Worm (Caenorhabditis elegans) whole organism, L4 larva: ENCODE measurements around the gene clec-153.

Source experiments
- D1046.2 ChIP-seq: fragments of 200-800 bp; sonication (Bioruptor generic); IDR thresholded peaks from 2 replicates; pipeline ENCODE4 v1.3.6; 2022; ENCODE audit warnings: missing genetic modification characterization, missing compliant biosample characterization
- F37D6.2 ChIP-seq: sonication (generic microtip); optimal IDR thresholded peaks from 2 replicates; lab custom pipeline; 2016; ENCODE audit warnings: mild to moderate bottlenecking, missing genetic modification characterization, missing compliant biosample characterization
- R02D3.7 ChIP-seq: fragments of 150-350 bp; sonication (generic microtip); optimal IDR thresholded peaks from 3 replicates; lab custom pipeline; 2014; ENCODE audit warnings: missing biosample characterization, missing genetic modification characterization
- Y48G9A.11 ChIP-seq: fragments of 200-800 bp; sonication (Bioruptor generic); IDR thresholded peaks from 2 replicates; pipeline ENCODE4 v1.3.6; 2022; ENCODE audit warnings: missing genetic modification reagents, missing genetic modification characterization, missing compliant biosample characterization
- aha-1 ChIP-seq: fragments of 150-350 bp; peaks from one replicate; lab custom pipeline; 2014; ENCODE audit warnings: missing biosample characterization, missing genetic modification characterization
- aly-2 ChIP-seq: sonication (generic microtip); optimal IDR thresholded peaks from 2 replicates; lab custom pipeline; 2018; ENCODE audit warnings: missing biosample characterization, missing genetic modification characterization
- arid-1 ChIP-seq: fragments of 200-800 bp; sonication (Bioruptor generic); conservative IDR thresholded peaks from 2 replicates; pipeline ENCODE4 v1.3.6; 2022; ENCODE audit warnings: missing genetic modification reagents, missing genetic modification characterization, missing compliant biosample characterization
- ceh-20 ChIP-seq: fragments of 200-800 bp; sonication (Bioruptor generic); IDR thresholded peaks from 2 replicates; pipeline ENCODE4 v1.3.6; 2022; ENCODE audit warnings: missing genetic modification reagents, missing genetic modification characterization, missing compliant biosample characterization
- ceh-28 ChIP-seq: fragments of 150-350 bp; optimal IDR thresholded peaks from 2 replicates; lab custom pipeline; 2014; ENCODE audit warnings: missing biosample characterization, missing genetic modification reagents, missing genetic modification characterization
- ceh-32 ChIP-seq: sonication (generic microtip); optimal IDR thresholded peaks from 2 replicates; lab custom pipeline; 2016; ENCODE audit warnings: mild to moderate bottlenecking, missing genetic modification characterization, missing compliant biosample characterization; ENCODE audit not compliant: poor library complexity
- ceh-44 ChIP-seq: fragments of 200-800 bp; sonication (Bioruptor generic); IDR thresholded peaks from 2 replicates; pipeline ENCODE4 v1.3.6; 2022; ENCODE audit warnings: missing genetic modification reagents, missing genetic modification characterization, missing compliant biosample characterization
- ceh-82 ChIP-seq: sonication (generic microtip); optimal IDR thresholded peaks from 2 replicates; lab custom pipeline; 2017; ENCODE audit warnings: missing biosample characterization, missing genetic modification characterization
- cey-2 ChIP-seq: sonication (generic microtip); optimal IDR thresholded peaks from 3 replicates; lab custom pipeline; 2017; ENCODE audit warnings: missing genetic modification characterization, mild to moderate bottlenecking, missing compliant biosample characterization, antibody characterized with exemption, borderline replicate concordance; ENCODE audit not compliant: insufficient read depth
- ctbp-1 ChIP-seq: fragments of 200-800 bp; sonication (Bioruptor generic); IDR thresholded peaks from 2 replicates; pipeline ENCODE4 v1.3.6; 2022; ENCODE audit warnings: missing genetic modification reagents, missing genetic modification characterization, missing compliant biosample characterization
- daf-16 ChIP-seq, 3 experiments: sonication (generic microtip); optimal IDR thresholded peaks; 2 replicates each; lab custom pipeline; 2016 to 2017; ENCODE audit warnings: missing genetic modification characterization in 3 of 3, missing genetic modification reagents in 3 of 3, mild to moderate bottlenecking in 2 of 3, missing compliant biosample characterization in 2 of 3, missing biosample characterization in 1 of 3, moderate library complexity in 1 of 3
- daf-19 ChIP-seq: fragments of 200-800 bp; sonication (Bioruptor generic); conservative IDR thresholded peaks from 2 replicates; pipeline ENCODE4 v1.3.6; 2022; ENCODE audit warnings: missing genetic modification characterization, missing compliant biosample characterization
- dmd-6 ChIP-seq: fragments of 200-800 bp; sonication (Bioruptor generic); IDR thresholded peaks from 2 replicates; pipeline ENCODE4 v1.3.6; 2022; ENCODE audit warnings: missing genetic modification reagents, missing genetic modification characterization, missing compliant biosample characterization
- dve-1 ChIP-seq: sonication (generic microtip); optimal IDR thresholded peaks from 2 replicates; lab custom pipeline; 2017; ENCODE audit warnings: antibody characterized with exemption, mild to moderate bottlenecking, missing genetic modification characterization, missing compliant biosample characterization; ENCODE audit not compliant: insufficient read depth
- egl-27 ChIP-seq: sonication (generic microtip); optimal IDR thresholded peaks from 3 replicates; lab custom pipeline; 2017; ENCODE audit warnings: missing biosample characterization, missing genetic modification reagents, missing genetic modification characterization
- egl-43 ChIP-seq: fragments of 200-800 bp; sonication (Bioruptor generic); IDR thresholded peaks from 2 replicates; pipeline ENCODE4 v1.3.6; 2022; ENCODE audit warnings: missing genetic modification reagents, missing genetic modification characterization, missing compliant biosample characterization
- fkh-10 ChIP-seq: fragments of 150-350 bp; optimal IDR thresholded peaks from 2 replicates; lab custom pipeline; 2014; ENCODE audit warnings: missing biosample characterization, missing genetic modification reagents, missing genetic modification characterization
- fos-1 ChIP-seq: fragments of 150-350 bp; optimal IDR thresholded peaks from 2 replicates; lab custom pipeline; 2014; ENCODE audit warnings: missing biosample characterization, missing genetic modification characterization
- hlh-11 ChIP-seq: fragments of 200-800 bp; sonication (Bioruptor generic); optimal IDR thresholded peaks from 2 replicates; lab custom pipeline; 2018; ENCODE audit warnings: mild to moderate bottlenecking, missing genetic modification characterization, missing compliant biosample characterization
- jun-1 ChIP-seq: fragments of 150-350 bp; optimal IDR thresholded peaks from 2 replicates; lab custom pipeline; 2014; ENCODE audit warnings: missing biosample characterization, missing genetic modification reagents, missing genetic modification characterization
- lin-1 ChIP-seq: fragments of 200-800 bp; sonication (Bioruptor generic); IDR thresholded peaks from 2 replicates; pipeline ENCODE4 v1.3.6; 2022; ENCODE audit warnings: missing genetic modification reagents, missing genetic modification characterization, missing compliant biosample characterization
- lin-13 ChIP-seq: fragments of 150-350 bp; optimal IDR thresholded peaks from 2 replicates; lab custom pipeline; 2014; ENCODE audit warnings: missing biosample characterization, missing genetic modification reagents, missing genetic modification characterization
- lin-15B ChIP-seq: fragments of 150-350 bp; sonication (generic microtip); optimal IDR thresholded peaks from 3 replicates; lab custom pipeline; 2014; ENCODE audit warnings: missing biosample characterization, missing genetic modification characterization
- lin-29 ChIP-seq: fragments of 200-800 bp; sonication (Bioruptor generic); IDR thresholded peaks from 2 replicates; pipeline ENCODE4 v1.3.6; 2022; ENCODE audit warnings: missing genetic modification reagents, missing genetic modification characterization, missing compliant biosample characterization
- madf-5 ChIP-seq, 2 experiments: fragments of 200-800 bp; sonication (Bioruptor generic); IDR thresholded peaks; 2 replicates each; pipeline ENCODE4 v1.3.6; 2022; ENCODE audit warnings: missing compliant biosample characterization in 2 of 2, missing genetic modification characterization in 2 of 2
- madf-9 ChIP-seq: fragments of 200-800 bp; sonication (Bioruptor generic); conservative IDR thresholded peaks from 2 replicates; pipeline ENCODE4 v1.3.6; 2022; ENCODE audit warnings: missing genetic modification reagents, missing genetic modification characterization, missing compliant biosample characterization
- mdl-1 ChIP-seq, 2 experiments: fragments of 150-350 bp in 1 of 2; sonication (generic microtip) in 1 of 2; optimal IDR thresholded peaks; 2 replicates each; lab custom pipeline; 2014 to 2017; ENCODE audit warnings: missing biosample characterization in 2 of 2, missing genetic modification characterization in 2 of 2
- mxl-2 ChIP-seq: fragments of 200-800 bp; sonication (Bioruptor generic); conservative IDR thresholded peaks from 2 replicates; pipeline ENCODE4 v1.3.6; 2022; ENCODE audit warnings: missing genetic modification reagents, missing genetic modification characterization, missing compliant biosample characterization
- nhr-10 ChIP-seq: fragments of 150-350 bp; optimal IDR thresholded peaks from 2 replicates; lab custom pipeline; 2014; ENCODE audit warnings: missing biosample characterization, missing genetic modification characterization
- nhr-237 ChIP-seq: sonication (generic microtip); optimal IDR thresholded peaks from 2 replicates; lab custom pipeline; 2017; ENCODE audit warnings: missing biosample characterization, missing genetic modification characterization
- nhr-25 ChIP-seq: sonication (generic microtip); optimal IDR thresholded peaks from 2 replicates; lab custom pipeline; 2017; ENCODE audit warnings: missing genetic modification characterization, mild to moderate bottlenecking, missing compliant biosample characterization, antibody characterized with exemption, moderate library complexity, borderline replicate concordance; ENCODE audit not compliant: insufficient read depth
- nhr-41 ChIP-seq: fragments of 200-800 bp; sonication (Bioruptor generic); IDR thresholded peaks from 2 replicates; pipeline ENCODE4 v1.3.6; 2022; ENCODE audit warnings: missing genetic modification reagents, missing genetic modification characterization, missing compliant biosample characterization
- nhr-42 ChIP-seq: fragments of 200-800 bp; sonication (Bioruptor generic); IDR thresholded peaks from 2 replicates; pipeline ENCODE4 v1.3.6; 2022; ENCODE audit warnings: missing genetic modification characterization, missing compliant biosample characterization
- nhr-48 ChIP-seq: sonication (generic microtip); optimal IDR thresholded peaks from 2 replicates; lab custom pipeline; 2016; ENCODE audit warnings: mild to moderate bottlenecking, missing genetic modification characterization, missing compliant biosample characterization
- nhr-6 ChIP-seq: fragments of 150-350 bp; optimal IDR thresholded peaks from 2 replicates; lab custom pipeline; 2014; ENCODE audit warnings: missing biosample characterization, missing genetic modification characterization
- nhr-76 ChIP-seq: fragments of 150-350 bp; optimal IDR thresholded peaks from 2 replicates; lab custom pipeline; 2014; ENCODE audit warnings: missing biosample characterization, missing genetic modification characterization
- pha-4 ChIP-seq, 2 experiments: fragments of 150-350 bp in 1 of 2; fragments of 200-800 bp in 1 of 2; sonication (Bioruptor generic) in 1 of 2; IDR thresholded peaks in 1 of 2; optimal IDR thresholded peaks in 1 of 2; 2 replicates each; pipeline versions ENCODE4 v1.3.6 to Lab custom; 2014 to 2022; ENCODE audit warnings: missing genetic modification characterization in 2 of 2, missing genetic modification reagents in 2 of 2, missing biosample characterization in 1 of 2, missing compliant biosample characterization in 1 of 2
- php-3 ChIP-seq: fragments of 200-800 bp; sonication (Bioruptor generic); IDR thresholded peaks from 2 replicates; pipeline ENCODE4 v1.3.6; 2022; ENCODE audit warnings: missing genetic modification reagents, missing genetic modification characterization, missing compliant biosample characterization
- rbr-2 ChIP-seq: sonication (generic microtip); optimal IDR thresholded peaks from 2 replicates; lab custom pipeline; 2016; ENCODE audit warnings: missing genotype, missing genetic modification characterization, missing compliant biosample characterization
- snpc-4 ChIP-seq: fragments of 150-350 bp; optimal IDR thresholded peaks from 2 replicates; lab custom pipeline; 2014; ENCODE audit warnings: missing biosample characterization, missing genetic modification characterization
- spr-1 ChIP-seq: sonication (generic microtip); optimal IDR thresholded peaks from 2 replicates; lab custom pipeline; 2016; ENCODE audit warnings: mild to moderate bottlenecking, missing genetic modification characterization, missing compliant biosample characterization
- spr-3 ChIP-seq: fragments of 200-800 bp; sonication (Bioruptor generic); optimal IDR thresholded peaks from 2 replicates; lab custom pipeline; 2018; ENCODE audit warnings: mild to moderate bottlenecking, missing genetic modification characterization, missing compliant biosample characterization
- tag-97 ChIP-seq: fragments of 200-800 bp; sonication (Bioruptor generic); IDR thresholded peaks from 2 replicates; pipeline ENCODE4 v1.3.6; 2022; ENCODE audit warnings: missing genetic modification characterization, missing compliant biosample characterization
- tra-1 ChIP-seq: fragments of 200-800 bp; sonication (Bioruptor generic); IDR thresholded peaks from 2 replicates; pipeline ENCODE4 v1.3.6; 2022; ENCODE audit warnings: missing genetic modification reagents, missing genetic modification characterization, missing compliant biosample characterization
- unc-130 ChIP-seq: sonication (generic microtip); optimal IDR thresholded peaks from 2 replicates; lab custom pipeline; 2016; ENCODE audit warnings: missing genetic modification reagents, missing genetic modification characterization, missing compliant biosample characterization
- ztf-11 ChIP-seq: fragments of 150-350 bp; optimal IDR thresholded peaks from 2 replicates; lab custom pipeline; 2014; ENCODE audit warnings: missing biosample characterization, missing genetic modification characterization

clec-153 gene

ce11 chrIII:4649363-4649768, 14.3 kb downstream of the clec-153 start:
- TF ChIP-seq fkh-10 (GFP tag; lab: Kevin White, UChicago) (peak; percentile 57), spr-3 (GFP tag; lab: Kevin White, UChicago) (no peak), daf-16 (GFP tag; optimal IDR thresholded peaks at IDR 0.05; lab: Kevin White, UChicago) (peak; percentile 54 to 75), daf-16 (tag; optimal IDR thresholded peaks at IDR 0.05; lab: Kevin White, UChicago) (peak; percentile 77), unc-130 (GFP tag; lab: Kevin White, UChicago) (no peak), madf-9 (GFP tag; lab: Robert Waterston, UW) (peak; percentile 87), nhr-6 (tag; lab: Kevin White, UChicago) (peak; percentile 93), nhr-48 (tag; lab: Kevin White, UChicago) (peak; percentile 97), ctbp-1 (peak; percentile 78), egl-43 (no peak), rbr-2 (tag; lab: Kevin White, UChicago) (peak; percentile 94), nhr-25 (tag; lab: Kevin White, UChicago) (peak; percentile 77), nhr-237 (tag; lab: Kevin White, UChicago) (peak; percentile 2), nhr-41 (GFP tag; lab: Robert Waterston, UW) (0 out of 2 replicates have a peak, but pooled peaks have one; percentile 71), egl-27 (tag; lab: Kevin White, UChicago) (peak; percentile 49), ceh-20 (GFP tag; lab: Robert Waterston, UW) (peak; percentile 89), Y48G9A.11 (GFP tag; lab: Robert Waterston, UW) (no peak), lin-29 (peak; percentile 73; the same call in 1 of the 2 replicates), pha-4 (GFP tag; IDR thresholded peaks at IDR 0.05; lab: Robert Waterston, UW) (peak; percentile 75), pha-4 (tag; optimal IDR thresholded peaks at IDR 0.05; lab: Kevin White, UChicago) (peak; percentile 21), aha-1 (tag; lab: Kevin White, UChicago) (peak; percentile 99), lin-1 (GFP tag; lab: Robert Waterston, UW) (peak; percentile 88), R02D3.7 (tag; lab: Kevin White, UChicago) (no peak), ceh-44 (GFP tag; lab: Robert Waterston, UW) (peak; percentile 15; the same call in 1 of the 2 replicates), lin-13 (GFP tag; lab: Kevin White, UChicago) (peak; percentile 91), nhr-42 (peak; percentile 81), madf-5 (GFP tag; IDR thresholded peaks at IDR 0.05; lab: Robert Waterston, UW) (no peak), tra-1 (GFP tag; lab: Robert Waterston, UW) (peak; percentile 90), D1046.2 (GFP tag; lab: Robert Waterston, UW) (no peak), tag-97 (GFP tag; lab: Robert Waterston, UW) (no peak), hlh-11 (tag; lab: Kevin White, UChicago) (peak; percentile 100), mdl-1 (tag; optimal IDR thresholded peaks at IDR 0.05; lab: Kevin White, UChicago) (peak; percentile 100), dmd-6 (GFP tag; lab: Robert Waterston, UW) (peak; percentile 99), spr-1 (peak; percentile 78), nhr-10 (tag; lab: Kevin White, UChicago) (peak; percentile 86), nhr-76 (tag; lab: Kevin White, UChicago) (peak; percentile 53), aly-2 (tag; lab: Kevin White, UChicago) (no peak), ztf-11 (tag; lab: Kevin White, UChicago) (no peak), php-3 (peak; percentile 61; the same call in 1 of the 2 replicates), F37D6.2 (peak; percentile 77), mxl-2 (peak; percentile 76), ceh-32 (tag; lab: Kevin White, UChicago) (no peak), fos-1 (tag; lab: Kevin White, UChicago) (no peak), ceh-28 (tag; lab: Kevin White, UChicago) (peak; percentile 72), daf-19 (GFP tag; lab: Robert Waterston, UW) (0 out of 2 replicates have a peak, but pooled peaks have one; percentile 39), snpc-4 (tag; lab: Kevin White, UChicago) (no peak), arid-1 (GFP tag; lab: Robert Waterston, UW) (peak; percentile 15; the same call in 1 of the 2 replicates), ceh-82 (tag; lab: Kevin White, UChicago) (no peak), lin-15B (tag; lab: Kevin White, UChicago) (no peak), jun-1 (tag; lab: Kevin White, UChicago) (peak; percentile 72), cey-2 (tag; lab: Kevin White, UChicago) (peak; percentile 16), dve-1 (peak; percentile 96)
